Fruit fly (Drosophila melanogaster): ENCODE measurements around the gene CG9458.

DNA sequence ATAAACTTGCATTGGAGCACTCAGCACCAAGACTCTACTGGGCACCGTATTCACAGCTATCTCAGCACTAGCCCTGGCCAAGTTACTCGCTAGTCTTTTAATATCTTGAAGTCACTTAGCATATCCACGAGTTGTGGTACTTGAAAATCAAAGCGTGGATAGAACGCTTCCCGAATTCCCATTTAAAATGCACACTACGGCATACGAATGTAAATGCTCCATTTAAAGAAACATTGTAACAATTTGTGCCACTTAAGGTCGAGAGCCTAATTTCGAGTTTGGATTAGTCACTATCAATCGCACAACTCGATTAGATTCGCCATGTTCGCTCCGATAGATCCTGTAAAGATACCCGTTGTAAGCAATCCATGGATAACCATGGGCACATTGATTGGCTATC, 5.8 kb downstream of the CG9458 start, which contains the start of gene eloF:
- TF ChIP-seq EcR (GFP tag; optimal IDR thresholded peaks at IDR 0.05) = no peak
- TF ChIP-seq CG14655 (GFP tag; optimal IDR thresholded peaks at IDR 0.05) = no peak
- no peak for TF ChIP-seq CG34367 (tag; optimal IDR thresholded peaks at IDR 0.05)
- no peak for TF ChIP-seq rn (GFP tag; IDR thresholded peaks at IDR 0.05)

Data from whole organism, pupa.